Fruit fly (Drosophila melanogaster) whole organism, embryonic: ENCODE results near the gene CG8944.

ENCODE experiments used
- Atf6 ChIP-seq: fragments of 200-800 bp; sonication (Bioruptor generic); IDR thresholded peaks from 2 replicates; pipeline ENCODE4 v1.3.6; 2022; ENCODE audit warnings: missing biosample characterization, missing genetic modification characterization
- CG1024 ChIP-seq: fragments of 200-800 bp; sonication (Bioruptor generic); IDR thresholded peaks from 2 replicates; pipeline ENCODE4 v1.3.6; 2022; ENCODE audit warnings: missing biosample characterization, missing genetic modification characterization
- CG10462 ChIP-seq: fragments of 200-800 bp; sonication (Bioruptor generic); optimal IDR thresholded peaks from 2 replicates; lab custom pipeline; 2016; ENCODE audit warnings: missing biosample characterization, missing genetic modification characterization
- CG12659 ChIP-seq: fragments of 200-800 bp; sonication (Bioruptor generic); optimal IDR thresholded peaks from 3 replicates; lab custom pipeline; 2017; ENCODE audit warnings: mild to moderate bottlenecking, missing biosample characterization, missing genetic modification reagents, missing genetic modification characterization
- CG12744 ChIP-seq: fragments of 200-800 bp; sonication (Bioruptor generic); optimal IDR thresholded peaks from 2 replicates; lab custom pipeline; 2016; ENCODE audit warnings: missing biosample characterization, missing genetic modification characterization
- CG1647 ChIP-seq: fragments of 200-800 bp; sonication (Bioruptor generic); optimal IDR thresholded peaks from 3 replicates; lab custom pipeline; 2016; ENCODE audit warnings: missing biosample characterization, missing genetic modification characterization
- CG17568 ChIP-seq: fragments of 200-800 bp; sonication (Bioruptor generic); optimal IDR thresholded peaks from 2 replicates; lab custom pipeline; 2018; ENCODE audit warnings: missing biosample characterization, mild to moderate bottlenecking, missing genetic modification characterization, moderate library complexity
- CG17802 ChIP-seq: fragments of 200-800 bp; sonication (Bioruptor generic); optimal IDR thresholded peaks from 2 replicates; lab custom pipeline; 2018; ENCODE audit warnings: missing biosample characterization, mild to moderate bottlenecking, missing genetic modification characterization, moderate library complexity
- CG18476 ChIP-seq: fragments of 200-800 bp; sonication (Bioruptor generic); optimal IDR thresholded peaks from 2 replicates; lab custom pipeline; 2016; ENCODE audit warnings: missing biosample characterization, mild to moderate bottlenecking, missing genetic modification characterization
- CG2712 ChIP-seq: fragments of 200-800 bp; optimal IDR thresholded peaks from 3 replicates; lab custom pipeline; 2019; ENCODE audit warnings: missing biosample characterization, mild to moderate bottlenecking, missing genetic modification characterization, moderate library complexity
- CG31441 ChIP-seq: fragments of 200-800 bp; sonication (Bioruptor generic); IDR thresholded peaks from 2 replicates; pipeline ENCODE4 v1.3.6; 2022; ENCODE audit warnings: missing biosample characterization, missing genetic modification characterization
- CG32532 ChIP-seq: fragments of 200-800 bp; sonication (Bioruptor generic); IDR thresholded peaks from 2 replicates; pipeline ENCODE4 v1.3.6; 2022; ENCODE audit warnings: missing biosample characterization, missing genetic modification characterization
- CG34376 ChIP-seq: fragments of 200-800 bp; sonication (Bioruptor generic); optimal IDR thresholded peaks from 2 replicates; lab custom pipeline; 2018; ENCODE audit warnings: missing biosample characterization, mild to moderate bottlenecking, missing genetic modification characterization
- CG4404 ChIP-seq: fragments of 200-800 bp; sonication (Bioruptor generic); IDR thresholded peaks from 2 replicates; pipeline ENCODE4 v1.3.6; 2022; ENCODE audit warnings: missing biosample characterization, missing genetic modification characterization
- CG4424 ChIP-seq: fragments of 200-800 bp; sonication (Bioruptor generic); optimal IDR thresholded peaks from 3 replicates; lab custom pipeline; 2016; ENCODE audit warnings: missing biosample characterization, missing genetic modification characterization
- CG4820 ChIP-seq: fragments of 200-800 bp; sonication (Bioruptor generic); optimal IDR thresholded peaks from 3 replicates; lab custom pipeline; 2016; ENCODE audit warnings: missing biosample characterization, missing genetic modification characterization
- CG6683 ChIP-seq: fragments of 200-800 bp; sonication (Bioruptor generic); optimal IDR thresholded peaks from 2 replicates; lab custom pipeline; 2017; ENCODE audit warnings: missing biosample characterization, mild to moderate bottlenecking, missing genetic modification characterization, missing genetic modification reagents
- CG6765 ChIP-seq: fragments of 200-800 bp; sonication (Bioruptor generic); optimal IDR thresholded peaks from 3 replicates; lab custom pipeline; 2017; ENCODE audit warnings: missing biosample characterization, mild to moderate bottlenecking, missing genetic modification characterization
- CG6854 ChIP-seq: fragments of 200-800 bp; sonication (Bioruptor generic); optimal IDR thresholded peaks from 3 replicates; lab custom pipeline; 2017; ENCODE audit warnings: missing biosample characterization, mild to moderate bottlenecking, missing genetic modification characterization
- CG7963 ChIP-seq: fragments of 200-800 bp; sonication (Bioruptor generic); IDR thresholded peaks from 3 replicates; pipeline ENCODE4 v1.3.6; 2022; ENCODE audit warnings: missing biosample characterization, missing genetic modification characterization; ENCODE audit not compliant: partially characterized antibody
- CG7987 ChIP-seq: fragments of 200-800 bp; sonication (Bioruptor generic); optimal IDR thresholded peaks from 2 replicates; lab custom pipeline; 2018; ENCODE audit warnings: missing biosample characterization, mild to moderate bottlenecking, missing genetic modification characterization, moderate library complexity
- CG8388 ChIP-seq: fragments of 200-800 bp; sonication (Bioruptor generic); optimal IDR thresholded peaks from 2 replicates; lab custom pipeline; 2019; ENCODE audit warnings: missing biosample characterization, mild to moderate bottlenecking, missing genetic modification characterization, moderate library complexity
- CG8765 ChIP-seq: fragments of 200-800 bp; sonication (Bioruptor generic); IDR thresholded peaks from 2 replicates; pipeline ENCODE4 v1.3.6; 2022; ENCODE audit warnings: missing biosample characterization, missing genetic modification characterization
- CG9932 ChIP-seq: fragments of 200-800 bp; sonication (Bioruptor generic); IDR thresholded peaks from 2 replicates; pipeline ENCODE4 v1.3.6; 2022; ENCODE audit warnings: missing biosample characterization, missing genetic modification characterization
- CHES-1-like ChIP-seq: fragments of 200-800 bp; sonication (Bioruptor generic); optimal IDR thresholded peaks from 2 replicates; lab custom pipeline; 2016; ENCODE audit warnings: missing biosample characterization, missing genetic modification characterization
- Dip3 ChIP-seq: fragments of 200-800 bp; sonication (Bioruptor generic); optimal IDR thresholded peaks from 3 replicates; lab custom pipeline; 2016; ENCODE audit warnings: missing biosample characterization, missing genetic modification characterization
- E2f1 ChIP-seq: fragments of 200-800 bp; sonication (Bioruptor generic); IDR thresholded peaks from 2 replicates; pipeline ENCODE4 v1.3.6; 2022; ENCODE audit warnings: missing biosample characterization, missing genetic modification characterization
- Ets65A ChIP-seq: fragments of 200-800 bp; sonication (Bioruptor generic); peaks from one replicate; lab custom pipeline; 2016; ENCODE audit warnings: missing biosample characterization, missing genetic modification characterization
- H2.0 ChIP-seq: fragments of 200-800 bp; sonication (Bioruptor generic); IDR thresholded peaks from 2 replicates; pipeline ENCODE4 v1.3.6; 2022; ENCODE audit warnings: missing biosample characterization, missing genetic modification characterization
- Hand ChIP-seq: fragments of 200-800 bp; sonication (Bioruptor generic); optimal IDR thresholded peaks from 2 replicates; lab custom pipeline; 2017; ENCODE audit warnings: mild to moderate bottlenecking, missing biosample characterization, missing genetic modification reagents, missing genetic modification characterization
- Hmr ChIP-seq: fragments of 200-800 bp; sonication (Bioruptor generic); optimal IDR thresholded peaks from 3 replicates; lab custom pipeline; 2017; ENCODE audit warnings: mild to moderate bottlenecking, missing biosample characterization, missing genetic modification reagents, missing genetic modification characterization
- NC2α ChIP-seq: fragments of 200-800 bp; sonication (Bioruptor generic); optimal IDR thresholded peaks from 2 replicates; lab custom pipeline; 2016; ENCODE audit warnings: missing biosample characterization, missing genetic modification characterization
- NFAT ChIP-seq: fragments of 200-800 bp; sonication (Bioruptor generic); IDR thresholded peaks from 2 replicates; pipeline ENCODE4 v1.3.6; 2022; ENCODE audit warnings: missing biosample characterization, missing genetic modification characterization
- NfI ChIP-seq: fragments of 200-800 bp; sonication (Bioruptor generic); optimal IDR thresholded peaks from 3 replicates; lab custom pipeline; 2018; ENCODE audit warnings: missing biosample characterization, mild to moderate bottlenecking, missing genetic modification characterization, moderate library complexity
- Scr ChIP-seq: fragments of 200-800 bp; sonication (Bioruptor generic); IDR thresholded peaks from 2 replicates; pipeline ENCODE4 v1.3.6; 2022; ENCODE audit warnings: missing biosample characterization, missing genetic modification characterization; ENCODE audit not compliant: partially characterized antibody
- ab ChIP-seq: fragments of 200-800 bp; sonication (Bioruptor generic); optimal IDR thresholded peaks from 2 replicates; lab custom pipeline; 2016; ENCODE audit warnings: missing biosample characterization, missing genetic modification characterization
- ato ChIP-seq: fragments of 200-800 bp; sonication (Bioruptor generic); IDR thresholded peaks from 2 replicates; pipeline ENCODE4 v1.3.6; 2022; ENCODE audit warnings: missing biosample characterization, missing genetic modification characterization; ENCODE audit not compliant: partially characterized antibody
- croc ChIP-seq: fragments of 200-800 bp; sonication (Bioruptor generic); conservative IDR thresholded peaks from 3 replicates; pipeline ENCODE4 v1.3.6; 2022; ENCODE audit warnings: missing biosample characterization, missing genetic modification characterization
- fd96Cb ChIP-seq: fragments of 200-800 bp; sonication (Bioruptor generic); optimal IDR thresholded peaks from 2 replicates; lab custom pipeline; 2018; ENCODE audit warnings: missing biosample characterization, mild to moderate bottlenecking, missing genetic modification characterization, moderate library complexity
- ftz-f1 ChIP-seq: fragments of 200-800 bp; sonication (Bioruptor generic); optimal IDR thresholded peaks from 2 replicates; lab custom pipeline; 2016; ENCODE audit warnings: missing biosample characterization, missing genetic modification characterization
- grn ChIP-seq: fragments of 200-800 bp; sonication (Bioruptor generic); optimal IDR thresholded peaks from 3 replicates; lab custom pipeline; 2017; ENCODE audit warnings: missing biosample characterization, missing genetic modification characterization
- klu ChIP-seq: fragments of 200-800 bp; sonication (Bioruptor generic); IDR thresholded peaks from 2 replicates; pipeline ENCODE4 v1.3.6; 2022; ENCODE audit warnings: missing biosample characterization, missing genetic modification characterization
- onecut ChIP-seq: fragments of 200-800 bp; sonication (Bioruptor generic); IDR thresholded peaks from 2 replicates; pipeline ENCODE4 v1.3.6; 2022; ENCODE audit warnings: missing biosample characterization, missing genetic modification characterization
- pb ChIP-seq: fragments of 200-800 bp; sonication (Bioruptor generic); optimal IDR thresholded peaks from 3 replicates; lab custom pipeline; 2016; ENCODE audit warnings: missing biosample characterization, missing genetic modification characterization
- sc ChIP-seq, 3 experiments: fragments of >200 bp in 2 of 3; fragments of 200-800 bp in 1 of 3; sonication (Bioruptor generic) in 1 of 3; optimal IDR thresholded peaks; 2 replicates in 2 of 3; 3 replicates in 1 of 3; lab custom pipeline; 2017; ENCODE audit warnings: mild to moderate bottlenecking in 1 of 3, missing biosample characterization in 1 of 3, missing genetic modification characterization in 1 of 3, missing genetic modification reagents in 1 of 3
- sens ChIP-seq: fragments of 200-800 bp; sonication (Bioruptor generic); peaks from one replicate; lab custom pipeline; 2016; ENCODE audit warnings: missing biosample characterization, missing genetic modification characterization
- sqz ChIP-seq: fragments of 200-800 bp; sonication (Bioruptor generic); optimal IDR thresholded peaks from 3 replicates; lab custom pipeline; 2018; ENCODE audit warnings: missing biosample characterization, mild to moderate bottlenecking, missing genetic modification characterization
- tap ChIP-seq: fragments of 200-800 bp; optimal IDR thresholded peaks from 3 replicates; lab custom pipeline; 2019; ENCODE audit warnings: missing biosample characterization, mild to moderate bottlenecking, missing genetic modification characterization, moderate library complexity
- tna ChIP-seq: fragments of 200-800 bp; sonication (Bioruptor generic); IDR thresholded peaks from 2 replicates; pipeline ENCODE4 v1.3.6; 2022; ENCODE audit warnings: missing biosample characterization, missing genetic modification characterization; ENCODE audit not compliant: partially characterized antibody
- trh ChIP-seq: fragments of 200-800 bp; sonication (Bioruptor generic); optimal IDR thresholded peaks from 2 replicates; lab custom pipeline; 2016; ENCODE audit warnings: missing biosample characterization, missing genetic modification characterization

The CG8944 gene

dm6 chrX:15696854-15697540, 49.0 kb downstream of the CG8944 start, which contains the start of gene CG8128 (continued):
- no peak for TF ChIP-seq CG7987 (GFP tag; lab: Kevin White, UChicago)
- TF ChIP-seq klu (GFP tag; lab: Robert Waterston, UW): no peak
- TF ChIP-seq Atf6: no peak
- no peak for TF ChIP-seq Scr (GFP tag; lab: Robert Waterston, UW)
- no peak for TF ChIP-seq CG4424 (GFP tag; lab: Kevin White, UChicago)
- TF ChIP-seq CG7963 (GFP tag; lab: Robert Waterston, UW): no peak
- no peak for TF ChIP-seq pb (GFP tag; lab: Kevin White, UChicago)
- TF ChIP-seq ftz-f1 (GFP tag; lab: Kevin White, UChicago): no peak
- no peak for TF ChIP-seq tap (tag; lab: Kevin White, UChicago)
- no peak for TF ChIP-seq ato (GFP tag; lab: Robert Waterston, UW)
- TF ChIP-seq onecut (GFP tag; lab: Robert Waterston, UW): no peak
- TF ChIP-seq sqz (GFP tag; lab: Kevin White, UChicago): no peak
- no peak for TF ChIP-seq grn (GFP tag; lab: Kevin White, UChicago)
- no peak for TF ChIP-seq Hand (GFP tag; lab: Kevin White, UChicago)
- TF ChIP-seq sens (GFP tag; lab: Kevin White, UChicago): peak; percentile 79
- no peak for TF ChIP-seq CG4820
- TF ChIP-seq CG2712 (tag; lab: Kevin White, UChicago): peak; percentile 14
- no peak for TF ChIP-seq CG6854
- no peak for TF ChIP-seq CG6765
- TF ChIP-seq CG8765: no peak
- TF ChIP-seq CG34376 (GFP tag; lab: Kevin White, UChicago): no peak
- TF ChIP-seq sc (optimal IDR thresholded peaks at IDR 0.05; lab: Kevin White, UChicago): no peak
- no peak for TF ChIP-seq sc (GFP tag; optimal IDR thresholded peaks at IDR 0.05; lab: Kevin White, UChicago)
- no peak for TF ChIP-seq tna (GFP tag; lab: Robert Waterston, UW)
- no peak for TF ChIP-seq CG12744 (GFP tag; lab: Kevin White, UChicago)
- TF ChIP-seq CG10462 (GFP tag; lab: Kevin White, UChicago): no peak
- TF ChIP-seq CG17568 (GFP tag; lab: Kevin White, UChicago): no peak
- TF ChIP-seq CG1024 (GFP tag; lab: Robert Waterston, UW): no peak
- no peak for TF ChIP-seq trh (GFP tag; lab: Kevin White, UChicago)
- no peak for TF ChIP-seq NfI (GFP tag; lab: Kevin White, UChicago)
- peak; percentile 21; the same call in 1 of the 2 replicates for TF ChIP-seq CG32532 (GFP tag; lab: Robert Waterston, UW)
- no peak for TF ChIP-seq Hmr (GFP tag; lab: Kevin White, UChicago)
- TF ChIP-seq Dip3 (GFP tag; lab: Kevin White, UChicago): no peak
- TF ChIP-seq ab: no peak
- TF ChIP-seq CG18476 (GFP tag; lab: Kevin White, UChicago): no peak
- TF ChIP-seq fd96Cb (tag; lab: Kevin White, UChicago): no peak
- TF ChIP-seq CG31441 (GFP tag; lab: Robert Waterston, UW): no peak
- no peak for TF ChIP-seq E2f1 (GFP tag; lab: Robert Waterston, UW)
- TF ChIP-seq Ets65A (GFP tag; lab: Kevin White, UChicago): peak; percentile 56
- no peak for TF ChIP-seq CG4404
- TF ChIP-seq CG8388: no peak
- no peak for TF ChIP-seq CG6683
- TF ChIP-seq CG12659 (GFP tag; lab: Kevin White, UChicago): no peak
- TF ChIP-seq CG1647 (GFP tag; lab: Kevin White, UChicago): peak; percentile 6
- TF ChIP-seq NFAT (GFP tag; lab: Robert Waterston, UW): no peak
- TF ChIP-seq NC2α (GFP tag; lab: Kevin White, UChicago): no peak
- no peak for TF ChIP-seq H2.0
- peak; percentile 18; the same call in 1 of the 2 replicates for TF ChIP-seq CG9932 (GFP tag; lab: Robert Waterston, UW)
- TF ChIP-seq CG17802 (tag; lab: Kevin White, UChicago): no peak
- no peak for TF ChIP-seq croc (GFP tag; lab: Robert Waterston, UW)
- no peak for TF ChIP-seq CHES-1-like
